Fruit fly (Drosophila melanogaster) S2 (cell line): ENCODE measurements around the gene Grl36b.

Source experiments
- CG8478 ChIP-seq: fragments of >200 bp; optimal IDR thresholded peaks from 2 replicates; lab custom pipeline; 2018
- CTCF ChIP-seq, 2 experiments: fragments of >200 bp; optimal IDR thresholded peaks; 2 replicates each; lab custom pipeline; 2018

DNA sequence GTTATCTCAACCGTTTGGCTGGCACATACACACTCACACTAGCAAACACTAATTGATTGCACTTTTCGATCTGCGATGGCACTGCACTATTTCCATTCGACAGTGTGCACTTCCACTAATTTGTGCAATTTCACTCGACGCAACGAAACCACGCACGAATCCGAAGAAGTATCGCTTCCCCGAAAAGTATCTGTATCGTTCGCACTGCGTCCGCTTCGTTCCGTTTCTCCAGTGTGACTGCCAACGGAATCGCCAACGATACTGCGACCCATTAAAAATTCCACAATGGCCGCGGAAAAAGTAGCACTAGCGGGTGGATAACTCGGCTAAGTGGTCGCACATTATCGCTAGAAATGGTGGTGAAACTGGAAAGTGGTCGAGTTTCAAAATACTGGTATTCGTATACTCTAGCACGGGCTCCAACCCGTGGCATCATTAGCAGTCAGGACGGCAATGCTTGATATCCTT is 26.7 kb upstream of the Grl36b start, which contains the start of gene Socs36E:
- no peak for TF ChIP-seq CG8478 (lab: Kevin White, UChicago)
- TF ChIP-seq CTCF (optimal IDR thresholded peaks at IDR 0.05; lab: Kevin White, UChicago): peak; percentile 82 to 89
